Worm (Caenorhabditis elegans): Measurements from ENCODE around the gene phdh-1.

- TF ChIP-seq mab-5 (tag; optimal IDR thresholded peaks at IDR 0.05) (no peak), lsy-2 (tag; optimal IDR thresholded peaks at IDR 0.05) (no peak), lin-13 (tag; optimal IDR thresholded peaks at IDR 0.05) (no peak), nhr-237 (tag; optimal IDR thresholded peaks at IDR 0.05) (no peak), ztf-11 (tag; optimal IDR thresholded peaks at IDR 0.05) (no peak), mep-1 (tag; optimal IDR thresholded peaks at IDR 0.05) (no peak), mls-2 (tag; optimal IDR thresholded peaks at IDR 0.05) (no peak), unc-39 (tag; optimal IDR thresholded peaks at IDR 0.05) (no peak), elt-3 (tag; optimal IDR thresholded peaks at IDR 0.05) (no peak), lin-32 (GFP tag; optimal IDR thresholded peaks at IDR 0.05) (no peak)
Measured at ce11 chrII:13613096-13613495, 25.2 kb downstream of the phdh-1 start, which contains the start of gene gst-15.

All from whole organism, mixed stage, embryonic.